Worm (Caenorhabditis elegans) whole organism, L1 larva: ENCODE measurements around the gene AH9.4.

Source experiments
- C04F5.9 ChIP-seq: sonication (generic microtip); optimal IDR thresholded peaks from 2 replicates; lab custom pipeline; 2016; ENCODE audit warnings: missing genetic modification characterization, missing compliant biosample characterization
- C16A3.4 ChIP-seq: fragments of 150-350 bp; optimal IDR thresholded peaks from 2 replicates; lab custom pipeline; 2014; ENCODE audit warnings: missing biosample characterization, missing genetic modification characterization
- C34B4.2 ChIP-seq: sonication (generic microtip); optimal IDR thresholded peaks from 2 replicates; lab custom pipeline; 2017; ENCODE audit warnings: mild to moderate bottlenecking, missing genetic modification characterization, missing compliant biosample characterization
- F16B12.6 ChIP-seq: fragments of 150-350 bp; optimal IDR thresholded peaks from 2 replicates; lab custom pipeline; 2014; ENCODE audit warnings: missing biosample characterization, missing genetic modification characterization
- aha-1 ChIP-seq: fragments of 150-350 bp; optimal IDR thresholded peaks from 2 replicates; lab custom pipeline; 2014; ENCODE audit warnings: missing biosample characterization, missing genetic modification characterization
- aly-2 ChIP-seq: fragments of 150-350 bp; optimal IDR thresholded peaks from 2 replicates; lab custom pipeline; 2014; ENCODE audit warnings: missing biosample characterization, missing genetic modification characterization
- ama-1 ChIP-seq: fragments of 150-350 bp; optimal IDR thresholded peaks from 2 replicates; lab custom pipeline; 2014
- blmp-1 ChIP-seq: fragments of 150-350 bp; optimal IDR thresholded peaks from 2 replicates; lab custom pipeline; 2014; ENCODE audit warnings: missing biosample characterization, missing genetic modification characterization
- ceh-63 ChIP-seq: fragments of 200-800 bp; sonication (Bioruptor generic); optimal IDR thresholded peaks from 2 replicates; lab custom pipeline; 2018; ENCODE audit warnings: mild to moderate bottlenecking, missing genetic modification characterization, missing compliant biosample characterization
- ceh-82 ChIP-seq, 3 experiments: fragments of 150-350 bp in 1 of 3; sonication (generic microtip) in 2 of 3; optimal IDR thresholded peaks; 2 replicates each; lab custom pipeline; 2014 to 2017; ENCODE audit warnings: missing biosample characterization in 3 of 3, missing genetic modification characterization in 3 of 3
- ceh-88 ChIP-seq: fragments of 200-800 bp; sonication (Bioruptor generic); IDR thresholded peaks from 2 replicates; pipeline ENCODE4 v1.3.6; 2022; ENCODE audit warnings: missing genetic modification characterization, missing compliant biosample characterization
- ces-1 ChIP-seq: fragments of 150-350 bp; optimal IDR thresholded peaks from 2 replicates; lab custom pipeline; 2014; ENCODE audit warnings: missing biosample characterization, missing genetic modification reagents, missing genetic modification characterization
- efl-1 ChIP-seq, 4 experiments: fragments of 150-350 bp; optimal IDR thresholded peaks in 3 of 4; peaks in 1 of 4; 1 replicate in 1 of 4; 2 replicates in 3 of 4; lab custom pipeline; 2014; ENCODE audit warnings: missing biosample characterization in 2 of 4, missing genetic modification characterization in 2 of 4, missing genetic modification reagents in 2 of 4
- efl-3 ChIP-seq: fragments of 200-800 bp; sonication (Bioruptor generic); optimal IDR thresholded peaks from 2 replicates; lab custom pipeline; 2018; ENCODE audit warnings: mild to moderate bottlenecking, missing genetic modification characterization, missing compliant biosample characterization
- elt-2 ChIP-seq: sonication (generic microtip); optimal IDR thresholded peaks from 2 replicates; lab custom pipeline; 2016; ENCODE audit warnings: missing genetic modification characterization, mild to moderate bottlenecking, inconsistent platforms, missing compliant biosample characterization, missing genetic modification reagents
- elt-3 ChIP-seq, 6 experiments: fragments of 150-350 bp in 1 of 6; sonication (generic microtip); optimal IDR thresholded peaks; 2 replicates each; lab custom pipeline; 2017 to 2018; ENCODE audit warnings: missing biosample characterization in 6 of 6, missing genetic modification characterization in 6 of 6, inconsistent platforms in 1 of 6
- ets-5 ChIP-seq: fragments of 200-800 bp; sonication (Bioruptor generic); IDR thresholded peaks from 2 replicates; pipeline ENCODE4 v1.3.6; 2022; ENCODE audit warnings: missing genetic modification characterization, missing compliant biosample characterization
- fkh-4 ChIP-seq: sonication (generic microtip); optimal IDR thresholded peaks from 2 replicates; lab custom pipeline; 2016; ENCODE audit warnings: missing compliant biosample characterization, missing genetic modification characterization, borderline replicate concordance
- fos-1 ChIP-seq: fragments of 150-350 bp; optimal IDR thresholded peaks from 2 replicates; lab custom pipeline; 2014; ENCODE audit warnings: missing biosample characterization, missing genetic modification characterization
- grh-1 ChIP-seq: fragments of 200-800 bp; sonication (Bioruptor generic); IDR thresholded peaks from 2 replicates; pipeline ENCODE4 v1.3.6; 2022; ENCODE audit warnings: missing genetic modification reagents, missing genetic modification characterization, missing compliant biosample characterization
- irx-1 ChIP-seq: sonication (generic microtip); optimal IDR thresholded peaks from 2 replicates; lab custom pipeline; 2016; ENCODE audit warnings: missing genetic modification characterization, missing compliant biosample characterization
- isw-1 ChIP-seq: fragments of 200-800 bp; sonication (Bioruptor generic); IDR thresholded peaks from 2 replicates; pipeline ENCODE4 v1.3.6; 2022; ENCODE audit warnings: missing genetic modification characterization, missing compliant biosample characterization
- jun-1 ChIP-seq: fragments of 150-350 bp; optimal IDR thresholded peaks from 2 replicates; lab custom pipeline; 2014; ENCODE audit warnings: missing biosample characterization, missing genetic modification reagents, missing genetic modification characterization
- lin-15B ChIP-seq: fragments of 150-350 bp; sonication (generic microtip); optimal IDR thresholded peaks from 3 replicates; lab custom pipeline; 2014; ENCODE audit warnings: missing biosample characterization, missing genetic modification characterization
- mef-2 ChIP-seq: fragments of 150-350 bp; optimal IDR thresholded peaks from 2 replicates; lab custom pipeline; 2014; ENCODE audit warnings: missing biosample characterization, missing genetic modification characterization
- nhr-19 ChIP-seq: fragments of 200-800 bp; sonication (Bioruptor generic); conservative IDR thresholded peaks from 2 replicates; pipeline ENCODE4 v1.3.6; 2022; ENCODE audit warnings: missing genetic modification characterization, missing compliant biosample characterization
- nhr-20 ChIP-seq: sonication (generic microtip); optimal IDR thresholded peaks from 2 replicates; lab custom pipeline; 2016; ENCODE audit warnings: mild to moderate bottlenecking, missing genetic modification characterization, missing compliant biosample characterization
- nhr-237 ChIP-seq: fragments of 150-350 bp; optimal IDR thresholded peaks from 2 replicates; lab custom pipeline; 2014; ENCODE audit warnings: missing biosample characterization, missing genetic modification characterization
- nhr-76 ChIP-seq: sonication (generic microtip); optimal IDR thresholded peaks from 2 replicates; lab custom pipeline; 2017; ENCODE audit warnings: missing biosample characterization, missing genetic modification characterization
- nhr-85 ChIP-seq: sonication (generic microtip); peaks from one replicate; lab custom pipeline; 2016; ENCODE audit warnings: missing genetic modification characterization, inconsistent platforms, missing compliant biosample characterization
- skn-1 ChIP-seq: fragments of 150-350 bp; optimal IDR thresholded peaks from 2 replicates; lab custom pipeline; 2014; ENCODE audit warnings: missing biosample characterization, missing genetic modification characterization
- snpc-4 ChIP-seq: fragments of 150-350 bp; optimal IDR thresholded peaks from 2 replicates; lab custom pipeline; 2014; ENCODE audit warnings: missing biosample characterization, missing genetic modification characterization
- sptf-1 ChIP-seq: fragments of 150-350 bp; optimal IDR thresholded peaks from 2 replicates; lab custom pipeline; 2014; ENCODE audit warnings: missing biosample characterization, missing genetic modification characterization
- swsn-7 ChIP-seq: sonication (generic microtip); optimal IDR thresholded peaks from 2 replicates; lab custom pipeline; 2016; ENCODE audit warnings: missing genetic modification characterization, missing compliant biosample characterization
- tlp-1 ChIP-seq: fragments of 150-350 bp; optimal IDR thresholded peaks from 2 replicates; lab custom pipeline; 2014; ENCODE audit warnings: missing biosample characterization, missing genetic modification characterization
- unc-86 ChIP-seq: sonication (generic microtip); optimal IDR thresholded peaks from 2 replicates; lab custom pipeline; 2016; ENCODE audit warnings: missing genetic modification characterization, missing compliant biosample characterization
- unc-98 ChIP-seq: fragments of 200-800 bp; sonication (Bioruptor generic); IDR thresholded peaks from 2 replicates; pipeline ENCODE4 v1.3.6; 2022; ENCODE audit warnings: missing genetic modification characterization, missing compliant biosample characterization
- ztf-11 ChIP-seq, 2 experiments: sonication (generic microtip); optimal IDR thresholded peaks; 2 replicates each; lab custom pipeline; 2016 to 2017; ENCODE audit warnings: missing genetic modification characterization in 2 of 2, missing biosample characterization in 1 of 2, missing compliant biosample characterization in 1 of 2
- ztf-4 ChIP-seq: fragments of 150-350 bp; optimal IDR thresholded peaks from 2 replicates; lab custom pipeline; 2014; ENCODE audit warnings: missing biosample characterization, missing genetic modification characterization

The AH9.4 gene

ce11 chrX:2316205-2316604 lies 42.1 kb upstream of the AH9.4 start (continued):
- no peak for TF ChIP-seq swsn-7 (tag; lab: Kevin White, UChicago)

DNA sequence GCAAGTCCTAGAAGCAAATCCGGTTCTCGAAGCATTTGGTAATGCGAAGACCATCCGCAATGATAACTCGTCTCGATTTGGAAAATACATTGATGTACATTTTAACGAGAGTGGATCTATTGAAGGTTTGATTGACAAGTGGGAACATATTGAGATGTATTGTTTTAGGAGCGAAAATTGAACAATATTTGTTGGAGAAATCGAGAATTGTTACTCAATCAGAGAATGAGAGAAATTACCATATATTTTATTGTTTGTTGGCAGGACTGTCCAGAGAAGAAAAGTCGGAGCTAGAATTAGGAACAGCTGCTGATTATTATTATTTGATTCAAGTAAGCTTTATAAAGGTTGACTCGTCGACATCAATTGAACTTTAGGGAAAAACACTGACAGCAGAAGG lies 30.4 kb upstream of the AH9.4 start:
- TF ChIP-seq elt-3 (tag; optimal IDR thresholded peaks at IDR 0.05; lab: Kevin White, UChicago): no peak
- no peak for TF ChIP-seq jun-1 (tag; lab: Kevin White, UChicago)
- TF ChIP-seq unc-86 (tag; lab: Kevin White, UChicago): no peak
- no peak for TF ChIP-seq F16B12.6 (tag; lab: Kevin White, UChicago)
- no peak for TF ChIP-seq ceh-63 (GFP tag; lab: Kevin White, UChicago)
- no peak for TF ChIP-seq irx-1

ce11 chrX:2303253-2303652 lies 29.1 kb upstream of the AH9.4 start:
- peak; percentile 82 for TF ChIP-seq blmp-1
- TF ChIP-seq jun-1 (tag; lab: Kevin White, UChicago): no peak
- TF ChIP-seq elt-2 (tag; lab: Kevin White, UChicago): no peak
- TF ChIP-seq efl-1 (optimal IDR thresholded peaks at IDR 0.05; lab: Kevin White, UChicago): no peak
- TF ChIP-seq efl-1 (GFP tag; optimal IDR thresholded peaks at IDR 0.05 in 1 of 2; lab: Kevin White, UChicago): peak in 1 of 2 experiments; percentile 44

- TF ChIP-seq ceh-63 (GFP tag; lab: Kevin White, UChicago) (no peak), skn-1 (no peak), C34B4.2 (no peak), C16A3.4 (tag; lab: Kevin White, UChicago) (no peak), nhr-237 (tag; lab: Kevin White, UChicago) (no peak), ceh-82 (tag; optimal IDR thresholded peaks at IDR 0.05; lab: Kevin White, UChicago) (no peak), nhr-19 (GFP tag; lab: Robert Waterston, UW) (no peak), isw-1 (GFP tag; lab: Robert Waterston, UW) (no peak), aha-1 (no peak), lin-15B (tag; lab: Kevin White, UChicago) (no peak), snpc-4 (tag; lab: Kevin White, UChicago) (no peak), nhr-85 (tag; lab: Kevin White, UChicago) (no peak), nhr-76 (tag; lab: Kevin White, UChicago) (no peak), grh-1 (GFP tag; lab: Robert Waterston, UW) (no peak), aly-2 (no peak)
- TF ChIP-seq, all 84 proteins: peak for 0
Observed at ce11 chrX:2302782-2303181, 28.6 kb upstream of the AH9.4 start, which contains the start of gene hum-6. TSS of gene hum-6 (plus strand) at chrX:2303082.

- TF ChIP-seq efl-1 (optimal IDR thresholded peaks at IDR 0.05; lab: Kevin White, UChicago): no peak
- TF ChIP-seq efl-1 (GFP tag; optimal IDR thresholded peaks at IDR 0.05 in 1 of 2; lab: Kevin White, UChicago): peak in 1 of 2 experiments; percentile 80
- TF ChIP-seq elt-2 (tag; lab: Kevin White, UChicago): no peak
- peak; percentile 35 for TF ChIP-seq blmp-1
Observed at ce11 chrX:2301821-2302220, 27.7 kb upstream of the AH9.4 start.

- TF ChIP-seq unc-98 (GFP tag; lab: Robert Waterston, UW): no peak
- TF ChIP-seq blmp-1: peak; percentile 51
Observed at ce11 chrX:2294198-2294800, 20.2 kb upstream of the AH9.4 start, which contains the start of gene T10H10.2. TSS of gene T10H10.2 (plus strand) at chrX:2294750.

DNA sequence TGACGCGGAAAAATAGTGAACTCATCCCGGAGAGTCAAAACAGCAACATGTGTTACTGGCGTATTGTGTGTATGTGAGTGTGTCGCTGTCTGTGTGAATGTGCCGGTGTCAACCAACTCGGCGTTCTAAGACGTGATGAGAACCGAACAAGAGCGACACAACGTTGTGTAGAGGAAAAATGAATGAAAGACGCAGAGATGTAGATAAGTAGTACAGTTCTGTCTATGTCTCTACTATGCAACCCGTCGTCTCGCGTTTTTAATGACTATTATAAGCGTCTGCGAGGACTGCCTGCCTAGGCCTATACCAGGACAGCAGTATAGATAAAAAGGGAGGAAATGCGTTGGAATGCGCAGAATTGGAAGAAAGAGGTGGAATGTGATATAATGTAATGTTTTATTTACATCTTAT lies 13.8 kb upstream of the AH9.4 start:
- TF ChIP-seq ztf-11 (tag; optimal IDR thresholded peaks at IDR 0.05; lab: Kevin White, UChicago): no peak
- no peak for TF ChIP-seq fos-1 (tag; lab: Kevin White, UChicago)
- TF ChIP-seq grh-1 (GFP tag; lab: Robert Waterston, UW): no peak
- peak; percentile 6 for TF ChIP-seq nhr-20 (tag; lab: Kevin White, UChicago)
- TF ChIP-seq lin-15B (tag; lab: Kevin White, UChicago): no peak
- no peak for TF ChIP-seq ceh-82 (tag; optimal IDR thresholded peaks at IDR 0.05; lab: Kevin White, UChicago)
- no peak for TF ChIP-seq fkh-4 (tag; lab: Kevin White, UChicago)
- no peak for TF ChIP-seq tlp-1 (tag; lab: Kevin White, UChicago)
- peak; percentile 50 for TF ChIP-seq blmp-1
- no peak for TF ChIP-seq ces-1 (GFP tag; lab: Kevin White, UChicago)
- no peak for TF ChIP-seq ceh-88
- no peak for TF ChIP-seq ama-1 (lab: Kevin White, UChicago)
- TF ChIP-seq snpc-4 (tag; lab: Kevin White, UChicago): no peak
- no peak for TF ChIP-seq ets-5
- TF ChIP-seq swsn-7 (tag; lab: Kevin White, UChicago): no peak
- TF ChIP-seq C04F5.9 (tag; lab: Kevin White, UChicago): no peak
- no peak for TF ChIP-seq ztf-4 (tag; lab: Kevin White, UChicago)
- TF ChIP-seq unc-86 (tag; lab: Kevin White, UChicago): no peak
- no peak for TF ChIP-seq nhr-19 (GFP tag; lab: Robert Waterston, UW)
- TF ChIP-seq efl-3 (GFP tag; lab: Kevin White, UChicago): no peak
- no peak for TF ChIP-seq irx-1
- no peak for TF ChIP-seq C16A3.4 (tag; lab: Kevin White, UChicago)
- TF ChIP-seq sptf-1: no peak
- TF ChIP-seq mef-2 (tag; lab: Kevin White, UChicago): no peak
